Fruit fly (Drosophila melanogaster) whole organism, embryonic: ENCODE results near the gene CG44001.

Experiments
- Antp ChIP-seq: fragments of 200-800 bp; sonication (Bioruptor generic); optimal IDR thresholded peaks from 3 replicates; lab custom pipeline; 2016; ENCODE audit warnings: missing biosample characterization, missing genetic modification characterization
- B-H1 ChIP-seq: fragments of 200-800 bp; sonication (Bioruptor generic); IDR thresholded peaks from 3 replicates; pipeline ENCODE4 v1.3.6; 2022; ENCODE audit warnings: missing biosample characterization, missing genetic modification characterization
- BEAF-32 ChIP-seq: fragments of 200-800 bp; sonication (Bioruptor generic); optimal IDR thresholded peaks from 3 replicates; lab custom pipeline; 2017; ENCODE audit warnings: missing biosample characterization, missing genetic modification characterization, mild to moderate bottlenecking, moderate library complexity, missing genetic modification reagents
- CG10431 ChIP-seq: fragments of 200-800 bp; sonication (Bioruptor generic); optimal IDR thresholded peaks from 3 replicates; lab custom pipeline; 2018; ENCODE audit warnings: missing biosample characterization, mild to moderate bottlenecking, missing genetic modification characterization
- CG10543 ChIP-seq: fragments of 200-800 bp; sonication (Bioruptor generic); optimal IDR thresholded peaks from 3 replicates; lab custom pipeline; 2017; ENCODE audit warnings: missing biosample characterization, mild to moderate bottlenecking, missing genetic modification characterization, moderate library complexity
- CG10654 ChIP-seq: fragments of 200-800 bp; sonication (Bioruptor generic); optimal IDR thresholded peaks from 2 replicates; lab custom pipeline; 2016; ENCODE audit warnings: missing biosample characterization, missing genetic modification characterization
- CG11696 ChIP-seq: fragments of 200-800 bp; sonication (Bioruptor generic); IDR thresholded peaks from 2 replicates; pipeline ENCODE4 v1.3.6; 2022; ENCODE audit warnings: missing biosample characterization, missing genetic modification characterization
- CG11723 ChIP-seq: fragments of 200-800 bp; sonication (Bioruptor generic); optimal IDR thresholded peaks from 2 replicates; lab custom pipeline; 2017; ENCODE audit warnings: missing biosample characterization, mild to moderate bottlenecking, missing genetic modification characterization
- CG12071 ChIP-seq: fragments of 200-800 bp; sonication (Bioruptor generic); optimal IDR thresholded peaks from 3 replicates; lab custom pipeline; 2018; ENCODE audit warnings: missing biosample characterization, mild to moderate bottlenecking, missing genetic modification characterization
- CG12219 ChIP-seq: fragments of 200-800 bp; sonication (Bioruptor generic); optimal IDR thresholded peaks from 3 replicates; lab custom pipeline; 2018; ENCODE audit warnings: missing biosample characterization, mild to moderate bottlenecking, missing genetic modification characterization
- CG13775 ChIP-seq: fragments of 200-800 bp; sonication (Bioruptor generic); optimal IDR thresholded peaks from 3 replicates; lab custom pipeline; 2017; ENCODE audit warnings: missing biosample characterization, mild to moderate bottlenecking, missing genetic modification characterization
- CG14014 ChIP-seq: fragments of 200-800 bp; sonication (Bioruptor generic); IDR thresholded peaks from 2 replicates; pipeline ENCODE4 v1.3.6; 2022; ENCODE audit warnings: missing biosample characterization, missing genetic modification characterization
- CG14710 ChIP-seq: fragments of 200-800 bp; sonication (Bioruptor generic); optimal IDR thresholded peaks from 3 replicates; lab custom pipeline; 2019; ENCODE audit warnings: missing biosample characterization, mild to moderate bottlenecking, missing genetic modification characterization, moderate library complexity
- CG16779 ChIP-seq: fragments of 200-800 bp; sonication (Bioruptor generic); IDR thresholded peaks from 2 replicates; pipeline ENCODE4 v1.3.6; 2022; ENCODE audit warnings: missing biosample characterization, missing genetic modification characterization
- CG17568 ChIP-seq: fragments of 200-800 bp; sonication (Bioruptor generic); optimal IDR thresholded peaks from 2 replicates; lab custom pipeline; 2018; ENCODE audit warnings: missing biosample characterization, mild to moderate bottlenecking, missing genetic modification characterization, moderate library complexity
- CG17912 ChIP-seq: fragments of 200-800 bp; sonication (Bioruptor generic); optimal IDR thresholded peaks from 2 replicates; lab custom pipeline; 2018; ENCODE audit warnings: missing biosample characterization, mild to moderate bottlenecking, missing genetic modification characterization
- CG18599 ChIP-seq: fragments of 200-800 bp; sonication (Bioruptor generic); optimal IDR thresholded peaks from 3 replicates; lab custom pipeline; 2017; ENCODE audit warnings: missing biosample characterization, missing genetic modification characterization, mild to moderate bottlenecking, moderate library complexity, missing genetic modification reagents
- CG2678 ChIP-seq: fragments of 200-800 bp; sonication (Bioruptor generic); optimal IDR thresholded peaks from 3 replicates; lab custom pipeline; 2019; ENCODE audit warnings: missing biosample characterization, mild to moderate bottlenecking, missing genetic modification characterization, moderate library complexity
- CG31388 ChIP-seq: fragments of 200-800 bp; sonication (Bioruptor generic); optimal IDR thresholded peaks from 2 replicates; lab custom pipeline; 2016; ENCODE audit warnings: missing biosample characterization, missing genetic modification characterization
- CG6854 ChIP-seq: fragments of 200-800 bp; sonication (Bioruptor generic); optimal IDR thresholded peaks from 3 replicates; lab custom pipeline; 2017; ENCODE audit warnings: missing biosample characterization, mild to moderate bottlenecking, missing genetic modification characterization
- CG8281 ChIP-seq: fragments of 200-800 bp; sonication (Bioruptor generic); optimal IDR thresholded peaks from 2 replicates; lab custom pipeline; 2018; ENCODE audit warnings: missing biosample characterization, mild to moderate bottlenecking, missing genetic modification characterization, moderate library complexity
- CG8290 ChIP-seq, 3 experiments: fragments of 200-800 bp; sonication (Bioruptor generic); optimal IDR thresholded peaks; 2 replicates each; lab custom pipeline; 2016 to 2019; ENCODE audit warnings: missing biosample characterization in 3 of 3, missing genetic modification characterization in 3 of 3, mild to moderate bottlenecking in 2 of 3, moderate library complexity in 1 of 3
- Deaf1 ChIP-seq: fragments of 200-800 bp; optimal IDR thresholded peaks from 3 replicates; lab custom pipeline; 2019; ENCODE audit warnings: missing biosample characterization, mild to moderate bottlenecking, missing genetic modification characterization, moderate library complexity
- Hand ChIP-seq: fragments of 200-800 bp; sonication (Bioruptor generic); optimal IDR thresholded peaks from 2 replicates; lab custom pipeline; 2017; ENCODE audit warnings: mild to moderate bottlenecking, missing biosample characterization, missing genetic modification reagents, missing genetic modification characterization
- HmgZ ChIP-seq: fragments of 200-800 bp; sonication (Bioruptor generic); optimal IDR thresholded peaks from 2 replicates; lab custom pipeline; 2018; ENCODE audit warnings: missing biosample characterization, mild to moderate bottlenecking, missing genetic modification characterization
- MTF-1 ChIP-seq: fragments of 200-800 bp; sonication (Bioruptor generic); optimal IDR thresholded peaks from 2 replicates; lab custom pipeline; 2018; ENCODE audit warnings: missing biosample characterization, mild to moderate bottlenecking, missing genetic modification characterization, borderline replicate concordance
- Meics ChIP-seq: fragments of 200-800 bp; sonication (Bioruptor generic); optimal IDR thresholded peaks from 2 replicates; lab custom pipeline; 2017; ENCODE audit warnings: missing biosample characterization, mild to moderate bottlenecking, missing genetic modification characterization
- Mrtf ChIP-seq: fragments of 200-800 bp; sonication (Bioruptor generic); IDR thresholded peaks from 3 replicates; pipeline ENCODE4 v1.3.6; 2022; ENCODE audit warnings: missing biosample characterization, missing genetic modification characterization
- Nf-YC ChIP-seq: fragments of 200-800 bp; optimal IDR thresholded peaks from 3 replicates; lab custom pipeline; 2019; ENCODE audit warnings: missing biosample characterization, mild to moderate bottlenecking, missing genetic modification characterization, moderate library complexity
- Ptx1 ChIP-seq: fragments of 200-800 bp; sonication (Bioruptor generic); IDR thresholded peaks from 2 replicates; pipeline ENCODE4 v1.3.6; 2022; ENCODE audit warnings: missing biosample characterization, missing genetic modification characterization
- Sry-β ChIP-seq: fragments of 200-800 bp; sonication (Bioruptor generic); optimal IDR thresholded peaks from 2 replicates; lab custom pipeline; 2018; ENCODE audit warnings: missing biosample characterization, mild to moderate bottlenecking, missing genetic modification characterization, moderate library complexity
- Trl ChIP-seq, 3 experiments: fragments of >200 bp in 2 of 3; fragments of 200-800 bp in 1 of 3; sonication (Bioruptor generic) in 1 of 3; optimal IDR thresholded peaks; 2 replicates in 1 of 3; 3 replicates in 2 of 3; lab custom pipeline; 2016 to 2017; ENCODE audit warnings: missing biosample characterization in 1 of 3, missing genetic modification characterization in 1 of 3
- bab2 ChIP-seq: fragments of 200-800 bp; sonication (Bioruptor generic); optimal IDR thresholded peaks from 2 replicates; lab custom pipeline; 2016; ENCODE audit warnings: missing biosample characterization, missing genetic modification characterization
- chinmo ChIP-seq: fragments of 200-800 bp; sonication (Bioruptor generic); IDR thresholded peaks from 4 replicates; pipeline ENCODE4 v1.3.6; 2022; ENCODE audit warnings: missing biosample characterization, missing genetic modification characterization; ENCODE audit not compliant: partially characterized antibody
- ci ChIP-seq: fragments of 200-800 bp; sonication (Bioruptor generic); IDR thresholded peaks from 3 replicates; pipeline ENCODE4 v1.3.6; 2022; ENCODE audit warnings: missing biosample characterization, missing genetic modification characterization
- fd64A ChIP-seq: fragments of 200-800 bp; sonication (Bioruptor generic); optimal IDR thresholded peaks from 3 replicates; lab custom pipeline; 2018; ENCODE audit warnings: missing biosample characterization, mild to moderate bottlenecking, missing genetic modification characterization
- her ChIP-seq: fragments of 200-800 bp; sonication (Bioruptor generic); optimal IDR thresholded peaks from 2 replicates; lab custom pipeline; 2016; ENCODE audit warnings: missing biosample characterization, missing genetic modification characterization
- hkb ChIP-seq, 2 experiments: fragments of 200-800 bp in 1 of 2; fragments of >200 bp in 1 of 2; sonication (Bioruptor generic) in 1 of 2; IDR thresholded peaks in 1 of 2; optimal IDR thresholded peaks in 1 of 2; 2 replicates each; pipeline versions ENCODE4 v1.3.6 to Lab custom; 2017 to 2022; ENCODE audit warnings: missing biosample characterization in 1 of 2, missing genetic modification characterization in 1 of 2
- nerfin-1 ChIP-seq: fragments of 200-800 bp; sonication (Bioruptor generic); optimal IDR thresholded peaks from 3 replicates; lab custom pipeline; 2019; ENCODE audit warnings: missing biosample characterization, mild to moderate bottlenecking, missing genetic modification characterization, moderate library complexity
- nerfin-2 ChIP-seq: fragments of 200-800 bp; sonication (Bioruptor generic); IDR thresholded peaks from 2 replicates; pipeline ENCODE4 v1.3.6; 2022; ENCODE audit warnings: missing biosample characterization, missing genetic modification characterization; ENCODE audit not compliant: partially characterized antibody
- pan ChIP-seq, 4 experiments: fragments of >200 bp in 3 of 4; fragments of 200-800 bp in 1 of 4; sonication (Bioruptor generic) in 1 of 4; optimal IDR thresholded peaks in 3 of 4; IDR thresholded peaks in 1 of 4; 2 replicates each; pipeline versions ENCODE4 v1.3.6 to Lab custom; 2017 to 2022; ENCODE audit warnings: missing biosample characterization in 2 of 4, missing genetic modification characterization in 2 of 4, mixed read lengths in 1 of 4
- pfk ChIP-seq: fragments of 200-800 bp; sonication (Bioruptor generic); optimal IDR thresholded peaks from 2 replicates; lab custom pipeline; 2018; ENCODE audit warnings: missing biosample characterization, mild to moderate bottlenecking, missing genetic modification characterization, moderate library complexity
- pum ChIP-seq: fragments of 200-800 bp; sonication (Bioruptor generic); optimal IDR thresholded peaks from 2 replicates; lab custom pipeline; 2016; ENCODE audit warnings: missing biosample characterization, missing genetic modification characterization
- schlank ChIP-seq: fragments of 200-800 bp; sonication (Bioruptor generic); optimal IDR thresholded peaks from 2 replicates; lab custom pipeline; 2018; ENCODE audit warnings: missing biosample characterization, mild to moderate bottlenecking, missing genetic modification characterization
- sisA ChIP-seq: fragments of 200-800 bp; sonication (Bioruptor generic); IDR thresholded peaks from 2 replicates; pipeline ENCODE4 v1.3.6; 2022; ENCODE audit warnings: missing biosample characterization, missing genetic modification characterization
- tap ChIP-seq: fragments of 200-800 bp; optimal IDR thresholded peaks from 3 replicates; lab custom pipeline; 2019; ENCODE audit warnings: missing biosample characterization, mild to moderate bottlenecking, missing genetic modification characterization, moderate library complexity
- ttk ChIP-seq: fragments of 200-800 bp; sonication (Bioruptor generic); IDR thresholded peaks from 2 replicates; pipeline ENCODE4 v2.1.2; 2022; ENCODE audit warnings: missing biosample characterization, missing genetic modification characterization
- tx ChIP-seq: fragments of 200-800 bp; sonication (Bioruptor generic); optimal IDR thresholded peaks from 2 replicates; lab custom pipeline; 2016; ENCODE audit warnings: missing biosample characterization, missing genetic modification characterization

CG44001 gene

DNA sequence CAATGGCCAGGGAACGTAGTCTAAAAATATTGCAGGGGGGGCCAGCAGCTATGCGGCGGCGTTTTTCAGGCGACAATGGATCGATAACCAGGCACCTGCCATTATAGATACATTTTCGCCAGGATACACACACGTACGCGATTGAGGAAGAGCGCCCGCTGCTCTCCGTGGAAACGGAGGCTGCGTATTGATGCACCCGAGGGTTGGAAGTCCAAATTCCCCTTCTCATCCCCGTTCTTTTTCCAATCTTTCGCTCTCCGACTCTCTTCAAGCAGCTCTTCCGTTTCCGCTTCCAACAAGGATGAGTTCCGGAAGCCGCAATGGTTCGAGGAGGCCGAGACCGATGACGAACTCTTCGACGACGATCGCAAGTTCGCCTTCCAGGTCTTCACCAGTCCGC lies 53.7 kb downstream of the CG44001 start (continued):
- TF ChIP-seq CG12219 (GFP tag; lab: Kevin White, UChicago): peak; percentile 36
- TF ChIP-seq nerfin-2 (GFP tag; lab: Robert Waterston, UW): no peak
- no peak for TF ChIP-seq ttk (GFP tag; lab: Robert Waterston, UW)
- peak; percentile 81 for TF ChIP-seq CG18599
- TF ChIP-seq Mrtf (GFP tag; lab: Robert Waterston, UW): no peak
- peak; percentile 24 for TF ChIP-seq CG2678 (tag; lab: Kevin White, UChicago)
- no peak for TF ChIP-seq CG14014
- TF ChIP-seq Meics (GFP tag; lab: Kevin White, UChicago): peak; percentile 69
- no peak for TF ChIP-seq chinmo (GFP tag; lab: Robert Waterston, UW)
- TF ChIP-seq CG10431 (GFP tag; lab: Kevin White, UChicago): peak; percentile 52
- no peak for TF ChIP-seq CG11696 (GFP tag; lab: Robert Waterston, UW)
- no peak for TF ChIP-seq Antp (GFP tag; lab: Kevin White, UChicago)
- TF ChIP-seq Hand (GFP tag; lab: Kevin White, UChicago): peak; percentile 81
- TF ChIP-seq BEAF-32 (GFP tag; lab: Kevin White, UChicago): no peak
- TF ChIP-seq CG10654 (GFP tag; lab: Kevin White, UChicago): no peak
- TF ChIP-seq fd64A (GFP tag; lab: Kevin White, UChicago): peak; percentile 13
- peak; percentile 63 for TF ChIP-seq MTF-1 (GFP tag; lab: Kevin White, UChicago)
- TF ChIP-seq Nf-YC: no peak
- TF ChIP-seq CG10543 (GFP tag; lab: Kevin White, UChicago): peak; percentile 56
- TF ChIP-seq her (GFP tag; lab: Kevin White, UChicago): peak; percentile 16
- TF ChIP-seq ci (GFP tag; lab: Robert Waterston, UW): peak; percentile 67; the same call in 2 of the 3 replicates
- TF ChIP-seq CG31388 (GFP tag; lab: Kevin White, UChicago): no peak
- no peak for TF ChIP-seq Sry-β (GFP tag; lab: Kevin White, UChicago)
- TF ChIP-seq hkb (optimal IDR thresholded peaks at IDR 0.05; lab: Kevin White, UChicago): no peak
- no peak for TF ChIP-seq hkb (GFP tag; IDR thresholded peaks at IDR 0.05; lab: Robert Waterston, UW)
- TF ChIP-seq bab2 (GFP tag; lab: Kevin White, UChicago): no peak
- TF ChIP-seq schlank (tag; lab: Kevin White, UChicago): peak; percentile 65
- no peak for TF ChIP-seq tap (tag; lab: Kevin White, UChicago)
- no peak for TF ChIP-seq CG8281 (tag; lab: Kevin White, UChicago)
- TF ChIP-seq B-H1 (GFP tag; lab: Robert Waterston, UW): no peak; the same call in 2 of the 3 replicates
- TF ChIP-seq CG8290 (GFP tag; optimal IDR thresholded peaks at IDR 0.05; lab: Kevin White, UChicago): no peak
- TF ChIP-seq CG8290 (tag; optimal IDR thresholded peaks at IDR 0.05; lab: Kevin White, UChicago): peak in 1 of 2 experiments; percentile 51
- TF ChIP-seq tx: no peak
- TF ChIP-seq pfk (GFP tag; lab: Kevin White, UChicago): peak; percentile 73
- TF ChIP-seq Ptx1 (GFP tag; lab: Robert Waterston, UW): no peak
- 0 out of 2 replicates have a peak, but pooled peaks have one; percentile 18 for TF ChIP-seq sisA (GFP tag; lab: Robert Waterston, UW)
- no peak for TF ChIP-seq CG14710 (tag; lab: Kevin White, UChicago)
- TF ChIP-seq CG6854 (GFP tag; lab: Kevin White, UChicago): peak; percentile 81
- TF ChIP-seq CG11723 (GFP tag; lab: Kevin White, UChicago): no peak
- peak; percentile 33 to 34 for TF ChIP-seq Trl (optimal IDR thresholded peaks at IDR 0.05; lab: Kevin White, UChicago)
- peak; percentile 23 for TF ChIP-seq Trl (GFP tag; optimal IDR thresholded peaks at IDR 0.05; lab: Kevin White, UChicago)
- no peak for TF ChIP-seq pum (GFP tag; lab: Kevin White, UChicago)
- peak; percentile 24 for TF ChIP-seq CG17568
- no peak for TF ChIP-seq HmgZ (tag; lab: Kevin White, UChicago)
- TF ChIP-seq nerfin-1 (tag; lab: Kevin White, UChicago): peak; percentile 53
- TF ChIP-seq CG16779 (GFP tag; lab: Robert Waterston, UW): 0 out of 2 replicates have a peak, but pooled peaks have one; percentile 41
- TF ChIP-seq Deaf1 (tag; lab: Kevin White, UChicago): peak; percentile 16
- peak; percentile 86 for TF ChIP-seq CG12071 (GFP tag; lab: Kevin White, UChicago)
- TF ChIP-seq CG13775 (GFP tag; lab: Kevin White, UChicago): no peak
- TF ChIP-seq pan (optimal IDR thresholded peaks at IDR 0.05; lab: Kevin White, UChicago): no peak
- no peak for TF ChIP-seq pan (GFP tag; optimal IDR thresholded peaks at IDR 0.05 in 1 of 2, IDR thresholded peaks at IDR 0.05 in 1 of 2)
- peak; percentile 2 for TF ChIP-seq CG17912 (GFP tag; lab: Kevin White, UChicago)
